Fruit fly (Drosophila melanogaster) whole organism, wandering third instar larva: Measurements from ENCODE around the gene mRNA-cap.

Experiments used
- Abd-B ChIP-seq: fragments of >200 bp; optimal IDR thresholded peaks from 2 replicates; lab custom pipeline; 2017; ENCODE audit warnings: missing biosample characterization, missing genetic modification characterization
- CG32264 ChIP-seq: fragments of 200-800 bp; sonication (Bioruptor generic); optimal IDR thresholded peaks from 2 replicates; lab custom pipeline; 2016; ENCODE audit warnings: missing biosample characterization, missing genetic modification characterization
- CG9705 ChIP-seq: fragments of 200-800 bp; sonication (Bioruptor generic); optimal IDR thresholded peaks from 2 replicates; lab custom pipeline; 2018; ENCODE audit warnings: missing biosample characterization, mild to moderate bottlenecking, missing genetic modification characterization
- CrebA ChIP-seq: fragments of 200-800 bp; sonication (Bioruptor generic); optimal IDR thresholded peaks from 2 replicates; lab custom pipeline; 2016; ENCODE audit warnings: missing biosample characterization, mild to moderate bottlenecking, missing genetic modification characterization, borderline replicate concordance
- Dfd ChIP-seq: fragments of >200 bp; optimal IDR thresholded peaks from 2 replicates; lab custom pipeline; 2017; ENCODE audit warnings: missing biosample characterization, missing genetic modification characterization
- Dif ChIP-seq: fragments of 200-275, 200-300 bp; sonication (Bioruptor generic); optimal IDR thresholded peaks from 2 replicates; lab custom pipeline; 2018; ENCODE audit warnings: missing biosample characterization, missing genetic modification characterization; ENCODE audit not compliant: partially characterized antibody
- GATAd ChIP-seq: sonication (Bioruptor generic); optimal IDR thresholded peaks from 2 replicates; lab custom pipeline; 2016; ENCODE audit warnings: missing biosample characterization, missing genetic modification characterization
- HLH106 ChIP-seq: fragments of 200-800 bp; optimal IDR thresholded peaks from 3 replicates; lab custom pipeline; 2019; ENCODE audit warnings: missing biosample characterization, mild to moderate bottlenecking, missing genetic modification characterization, moderate library complexity
- Hnf4 ChIP-seq: fragments of 200-800 bp; sonication (Bioruptor generic); optimal IDR thresholded peaks from 2 replicates; lab custom pipeline; 2016; ENCODE audit warnings: missing biosample characterization, mild to moderate bottlenecking, missing genetic modification characterization
- Hr78 ChIP-seq: fragments of >200 bp; optimal IDR thresholded peaks from 2 replicates; lab custom pipeline; 2017; ENCODE audit warnings: missing biosample characterization, missing genetic modification characterization
- Hr83 ChIP-seq: fragments of 200-300 bp; sonication (Bioruptor generic); optimal IDR thresholded peaks from 2 replicates; lab custom pipeline; 2016; ENCODE audit warnings: missing biosample characterization, mild to moderate bottlenecking, missing genetic modification characterization, moderate library complexity; ENCODE audit not compliant: poor library complexity, severe bottlenecking
- Jra ChIP-seq: sonication (Bioruptor generic); optimal IDR thresholded peaks from 2 replicates; lab custom pipeline; 2016; ENCODE audit warnings: missing biosample characterization, missing genetic modification characterization
- Mio ChIP-seq: sonication (Bioruptor generic); optimal IDR thresholded peaks from 2 replicates; lab custom pipeline; 2016; ENCODE audit warnings: missing biosample characterization, missing genetic modification characterization
- Myc ChIP-seq: fragments of >200 bp; optimal IDR thresholded peaks from 2 replicates; lab custom pipeline; 2017
- N ChIP-seq: fragments of >200 bp; optimal IDR thresholded peaks from 2 replicates; lab custom pipeline; 2018; ENCODE audit warnings: missing biosample characterization, missing external identifiers, missing genetic modification characterization
- OdsH ChIP-seq: fragments of 200-800 bp; sonication (Bioruptor generic); optimal IDR thresholded peaks from 2 replicates; lab custom pipeline; 2016; ENCODE audit warnings: missing biosample characterization, mild to moderate bottlenecking, missing genetic modification characterization
- Rel ChIP-seq, 2 experiments: fragments of 200-800 bp; sonication (Bioruptor generic) in 1 of 2; optimal IDR thresholded peaks; 2 replicates in 1 of 2; 3 replicates in 1 of 2; lab custom pipeline; 2016 to 2019; ENCODE audit warnings: mild to moderate bottlenecking in 2 of 2, missing biosample characterization in 2 of 2, missing genetic modification characterization in 2 of 2, moderate library complexity in 1 of 2
- Sp1 ChIP-seq: fragments of 200-800 bp; sonication (Bioruptor generic); optimal IDR thresholded peaks from 3 replicates; lab custom pipeline; 2019; ENCODE audit warnings: missing biosample characterization, mild to moderate bottlenecking, missing genetic modification characterization, moderate library complexity
- Vsx2 ChIP-seq: fragments of 200-300, 225-300 bp; sonication (Bioruptor generic); optimal IDR thresholded peaks from 2 replicates; lab custom pipeline; 2018; ENCODE audit warnings: missing biosample characterization, missing genetic modification characterization; ENCODE audit not compliant: partially characterized antibody
- br ChIP-seq: fragments of 200-800 bp; sonication (Bioruptor generic); optimal IDR thresholded peaks from 2 replicates; lab custom pipeline; 2016; ENCODE audit warnings: missing biosample characterization, missing genetic modification characterization
- brk ChIP-seq: fragments of 200-800 bp; sonication (Bioruptor generic); optimal IDR thresholded peaks from 2 replicates; lab custom pipeline; 2016; ENCODE audit warnings: missing biosample characterization, mild to moderate bottlenecking, missing genetic modification characterization
- dl ChIP-seq, 2 experiments: fragments of 175-275, 200-275 bp in 1 of 2; fragments of 200-275 bp in 1 of 2; sonication (Bioruptor generic); optimal IDR thresholded peaks; lab custom pipeline; 2018; ENCODE audit warnings: mild to moderate bottlenecking in 2 of 2, missing biosample characterization in 2 of 2, missing genetic modification characterization in 2 of 2, moderate library complexity in 2 of 2; ENCODE audit not compliant: partially characterized antibody in 2 of 2, insufficient read depth in 1 of 2
- dmrt93B ChIP-seq: fragments of 200-800 bp; sonication (Bioruptor generic); optimal IDR thresholded peaks from 2 replicates; lab custom pipeline; 2018; ENCODE audit warnings: missing biosample characterization, mild to moderate bottlenecking, missing genetic modification characterization
- dsf ChIP-seq: sonication (Bioruptor generic); optimal IDR thresholded peaks from 2 replicates; lab custom pipeline; 2016; ENCODE audit warnings: missing biosample characterization, missing genetic modification characterization, borderline replicate concordance
- ey ChIP-seq: fragments of 200-800 bp; sonication (Bioruptor generic); optimal IDR thresholded peaks from 2 replicates; lab custom pipeline; 2016; ENCODE audit warnings: missing biosample characterization, missing genetic modification characterization
- foxo ChIP-seq, 2 experiments: fragments of 200-800 bp; sonication (Bioruptor generic); optimal IDR thresholded peaks; 2 replicates in 1 of 2; 3 replicates in 1 of 2; lab custom pipeline; 2016 to 2017; ENCODE audit warnings: missing biosample characterization in 2 of 2, missing genetic modification characterization in 2 of 2
- fru ChIP-seq: fragments of 200-800 bp; sonication (Bioruptor generic); optimal IDR thresholded peaks from 3 replicates; lab custom pipeline; 2016; ENCODE audit warnings: missing biosample characterization, mild to moderate bottlenecking, missing genetic modification characterization
- h ChIP-seq: fragments of 200-800 bp; sonication (Bioruptor generic); optimal IDR thresholded peaks from 3 replicates; lab custom pipeline; 2016; ENCODE audit warnings: missing biosample characterization, mild to moderate bottlenecking, missing genetic modification characterization
- jim ChIP-seq: fragments of 175-275, 200-325 bp; sonication (Bioruptor generic); optimal IDR thresholded peaks from 2 replicates; lab custom pipeline; 2016; ENCODE audit warnings: missing biosample characterization, mild to moderate bottlenecking, missing genetic modification characterization
- lola ChIP-seq: fragments of >200 bp; optimal IDR thresholded peaks from 2 replicates; lab custom pipeline; 2017; ENCODE audit warnings: missing biosample characterization, missing genetic modification characterization
- pan ChIP-seq: fragments of >200 bp; optimal IDR thresholded peaks from 2 replicates; lab custom pipeline; 2017
- psq ChIP-seq: fragments of 200-800 bp; sonication (Bioruptor generic); optimal IDR thresholded peaks from 3 replicates; lab custom pipeline; 2017; ENCODE audit warnings: missing biosample characterization, mild to moderate bottlenecking, missing genetic modification characterization, moderate library complexity
- rgr ChIP-seq: fragments of 200-800 bp; sonication (Bioruptor generic); optimal IDR thresholded peaks from 3 replicates; lab custom pipeline; 2016; ENCODE audit warnings: missing biosample characterization, mild to moderate bottlenecking, missing genetic modification characterization
- sv ChIP-seq: fragments of 200-800 bp; sonication (Bioruptor generic); optimal IDR thresholded peaks from 3 replicates; lab custom pipeline; 2016; ENCODE audit warnings: missing biosample characterization, missing genetic modification characterization
- tai ChIP-seq: sonication (Bioruptor generic); optimal IDR thresholded peaks from 2 replicates; lab custom pipeline; 2016; ENCODE audit warnings: missing biosample characterization, missing genetic modification characterization
- usp ChIP-seq: fragments of >200 bp; optimal IDR thresholded peaks from 2 replicates; lab custom pipeline; 2017; ENCODE audit warnings: missing biosample characterization, missing genetic modification characterization
- woc ChIP-seq: sonication (Bioruptor generic); optimal IDR thresholded peaks from 2 replicates; lab custom pipeline; 2016; ENCODE audit warnings: missing biosample characterization, mild to moderate bottlenecking, missing genetic modification characterization

The mRNA-cap gene

DNA sequence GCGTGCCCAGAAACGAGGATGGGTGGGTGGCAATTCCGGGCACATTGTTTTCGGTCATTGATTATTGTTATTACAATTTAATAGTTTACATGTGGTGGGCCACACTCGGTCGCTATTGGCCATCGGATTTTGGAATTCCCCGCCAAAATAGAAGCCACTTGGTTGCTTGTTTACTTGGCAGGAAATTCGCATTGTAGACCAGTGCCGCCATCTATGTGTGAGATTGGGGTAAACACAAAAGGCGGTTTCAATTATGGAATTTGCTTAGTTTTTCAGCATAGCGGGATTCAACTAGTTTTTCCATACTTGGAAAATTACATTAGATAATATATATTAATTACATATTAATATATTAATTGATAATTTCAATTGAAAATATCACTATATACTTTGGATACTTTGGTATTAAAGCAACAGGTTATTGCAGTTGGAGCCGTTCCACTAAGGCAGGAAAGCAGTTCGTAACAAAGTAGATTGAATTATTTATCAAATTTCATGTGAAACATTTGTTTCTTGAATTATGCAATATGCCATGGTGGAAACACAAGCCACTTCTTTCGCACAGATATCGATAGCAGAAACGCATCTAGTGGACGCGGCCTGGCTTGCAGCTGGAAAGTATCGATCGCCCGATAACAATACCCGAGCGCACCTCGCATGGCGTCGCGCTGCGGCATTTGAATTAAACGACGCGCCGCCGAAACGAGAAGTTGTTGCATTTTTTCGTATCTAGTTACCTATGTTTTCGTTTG lies 4.6 kb upstream of the mRNA-cap start, which contains the start of gene mud:
mud (plus strand) TSS at position 698 of the 752 bp plus-strand sequence.
- TF ChIP-seq HLH106 (tag; lab: Kevin White, UChicago) (peak; percentile 14), CG32264 (GFP tag; lab: Kevin White, UChicago) (no peak), woc (GFP tag; lab: Kevin White, UChicago) (peak; percentile 14), dl (GFP tag; optimal IDR thresholded peaks at IDR 0.05; lab: Kevin White, UChicago; ENCODE audit: insufficient read depth in 1 of 2, partially characterized antibody in 2 of 2) (no peak), CG9705 (GFP tag; lab: Kevin White, UChicago) (no peak), foxo (GFP tag; optimal IDR thresholded peaks at IDR 0.05; lab: Kevin White, UChicago) (peak in 1 of 2 experiments; percentile 14)

DNA sequence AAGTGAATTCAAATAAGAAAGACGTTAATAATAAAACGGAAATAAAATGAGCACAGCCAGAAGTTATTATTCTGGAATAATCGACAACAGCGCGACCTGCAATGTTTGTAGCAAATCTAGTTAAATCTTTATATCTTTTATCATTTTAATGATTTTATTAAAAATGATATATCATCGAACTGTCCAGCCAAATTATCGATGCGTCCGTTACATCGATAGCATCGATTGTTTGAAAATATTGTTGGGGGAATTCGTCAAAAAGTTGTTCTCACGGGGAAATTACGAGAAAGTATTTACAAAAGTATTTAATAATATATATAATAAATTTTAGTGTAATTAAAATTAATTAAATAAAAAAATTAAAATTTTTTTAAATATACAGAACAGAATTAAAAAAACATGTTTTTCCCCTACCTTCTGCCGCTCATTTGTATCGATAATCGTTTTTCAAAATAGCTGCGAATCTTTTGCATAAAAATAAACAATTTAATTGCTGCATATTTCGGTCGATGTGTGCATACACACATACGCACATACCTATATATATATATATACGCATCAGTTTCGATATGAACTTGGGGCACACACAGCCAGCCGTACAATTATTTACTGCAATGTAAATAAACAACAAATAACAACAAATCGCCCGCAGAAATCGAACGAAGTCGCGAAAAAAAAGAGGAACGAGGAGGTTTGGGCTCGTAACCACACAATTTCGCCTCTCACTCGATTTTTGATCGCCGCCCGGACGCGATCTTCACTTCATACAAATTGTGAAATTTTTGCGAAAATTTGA lies 517 bp upstream of the mRNA-cap start, which contains the start of gene CG32599:
CG32599 (plus strand) TSS at position 746 of the 796 bp plus-strand sequence.
- TF ChIP-seq usp (GFP tag; lab: Kevin White, UChicago) (no peak), foxo (GFP tag; optimal IDR thresholded peaks at IDR 0.05; lab: Kevin White, UChicago) (peak in 1 of 2 experiments; percentile 29), Hr78 (GFP tag; lab: Kevin White, UChicago) (no peak), brk (GFP tag; lab: Kevin White, UChicago) (no peak), woc (GFP tag; lab: Kevin White, UChicago) (no peak), h (GFP tag; lab: Kevin White, UChicago) (no peak), fru (no peak), Sp1 (GFP tag; lab: Kevin White, UChicago) (no peak), psq (no peak), OdsH (GFP tag; lab: Kevin White, UChicago) (no peak), pan (lab: Kevin White, UChicago) (no peak), dsf (GFP tag; lab: Kevin White, UChicago) (no peak), dl (GFP tag; optimal IDR thresholded peaks at IDR 0.05; lab: Kevin White, UChicago; ENCODE audit: insufficient read depth in 1 of 2, partially characterized antibody in 2 of 2) (no peak), CrebA (no peak), dmrt93B (GFP tag; lab: Kevin White, UChicago) (no peak), rgr (GFP tag; lab: Kevin White, UChicago) (peak; percentile 12), N (GFP tag; lab: Kevin White, UChicago) (no peak), Jra (GFP tag; lab: Kevin White, UChicago) (no peak), HLH106 (tag; lab: Kevin White, UChicago) (peak; percentile 29), Rel (GFP tag; optimal IDR thresholded peaks at IDR 0.05; lab: Kevin White, UChicago) (no peak), Rel (tag; optimal IDR thresholded peaks at IDR 0.05; lab: Kevin White, UChicago) (peak; percentile 54), Hr83 (GFP tag; lab: Kevin White, UChicago) (no peak), jim (no peak), Mio (GFP tag; lab: Kevin White, UChicago) (no peak)

DNA sequence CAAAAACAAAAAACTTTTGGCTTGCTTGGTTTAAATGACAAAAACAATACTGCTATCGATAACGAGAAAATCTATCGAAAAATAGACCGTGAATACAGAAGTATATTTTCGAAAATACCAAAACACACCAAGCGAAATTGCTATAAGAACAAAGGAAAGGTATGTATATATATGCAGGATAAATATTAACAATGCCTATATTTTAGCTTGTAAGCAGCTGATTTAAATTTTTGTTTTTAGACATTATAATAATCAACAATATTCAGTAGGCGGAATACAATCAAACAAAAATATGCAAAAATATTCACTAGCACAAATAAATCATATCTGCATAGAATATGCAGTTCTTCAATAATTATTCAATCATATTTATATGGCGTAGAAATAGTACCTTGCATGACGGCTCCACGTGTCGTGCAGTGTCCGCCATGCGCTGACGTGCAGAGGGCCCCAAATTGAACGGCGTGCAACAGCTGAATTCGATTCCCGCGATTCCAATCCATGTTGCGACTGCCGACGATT lies 4.7 kb downstream of the mRNA-cap start, which contains the start of the genes Fbxl4 and Dus2:
Fbxl4 (minus strand) TSS at position 51 of the 522 bp plus-strand sequence.
Dus2 (plus strand) TSS at position 116 of the 522 bp plus-strand sequence.
- TF ChIP-seq Sp1 (GFP tag; lab: Kevin White, UChicago) (peak; percentile 70), HLH106 (tag; lab: Kevin White, UChicago) (peak; percentile 89), pan (lab: Kevin White, UChicago) (no peak), Jra (GFP tag; lab: Kevin White, UChicago) (peak; percentile 80), dsf (GFP tag; lab: Kevin White, UChicago) (no peak), Dfd (GFP tag; lab: Kevin White, UChicago) (no peak), ey (peak; percentile 88), dmrt93B (GFP tag; lab: Kevin White, UChicago) (peak; percentile 86), usp (GFP tag; lab: Kevin White, UChicago) (no peak), OdsH (GFP tag; lab: Kevin White, UChicago) (peak; percentile 77), GATAd (GFP tag; lab: Kevin White, UChicago) (peak; percentile 71), sv (GFP tag; lab: Kevin White, UChicago) (peak; percentile 94), Hnf4 (GFP tag; lab: Kevin White, UChicago) (no peak), Vsx2 (GFP tag; lab: Kevin White, UChicago) (peak; percentile 99), Myc (lab: Kevin White, UChicago) (peak; percentile 46), tai (GFP tag; lab: Kevin White, UChicago) (no peak), Hr83 (GFP tag; lab: Kevin White, UChicago) (no peak), brk (GFP tag; lab: Kevin White, UChicago) (no peak), Mio (GFP tag; lab: Kevin White, UChicago) (peak; percentile 27), jim (no peak), CG9705 (GFP tag; lab: Kevin White, UChicago) (peak; percentile 88), rgr (GFP tag; lab: Kevin White, UChicago) (peak; percentile 85), woc (GFP tag; lab: Kevin White, UChicago) (peak; percentile 90), N (GFP tag; lab: Kevin White, UChicago) (no peak), dl (GFP tag; optimal IDR thresholded peaks at IDR 0.05; lab: Kevin White, UChicago; ENCODE audit: insufficient read depth in 1 of 2, partially characterized antibody in 2 of 2) (peak in 1 of 2 experiments; percentile 68), Rel (GFP tag; optimal IDR thresholded peaks at IDR 0.05; lab: Kevin White, UChicago) (no peak), Rel (tag; optimal IDR thresholded peaks at IDR 0.05; lab: Kevin White, UChicago) (peak; percentile 56), br (GFP tag; lab: Kevin White, UChicago) (peak; percentile 85), Dif (GFP tag; lab: Kevin White, UChicago) (peak; percentile 98), lola (no peak), Hr78 (GFP tag; lab: Kevin White, UChicago) (no peak), h (GFP tag; lab: Kevin White, UChicago) (peak; percentile 89), Abd-B (GFP tag; lab: Kevin White, UChicago) (no peak)
